Worm (Caenorhabditis elegans): ENCODE data around the gene sdz-23.

DNA sequence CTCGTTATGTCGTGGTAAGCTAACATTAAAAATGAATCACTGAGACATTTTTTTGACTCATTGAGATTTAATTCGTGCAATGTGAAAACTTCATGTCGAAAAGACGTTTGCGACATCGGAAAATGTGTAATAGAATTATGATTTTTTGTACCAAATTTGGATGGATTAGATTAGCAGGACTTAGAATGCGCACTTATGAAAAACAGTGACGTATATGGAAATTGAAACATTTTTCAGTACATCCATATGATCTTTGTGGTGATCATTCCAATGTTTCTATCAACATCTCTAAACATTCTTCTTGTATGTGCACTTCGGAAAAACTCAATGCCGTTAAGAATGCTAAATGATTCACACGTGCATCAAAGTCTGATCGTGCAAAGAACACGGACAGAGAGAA is 45.1 kb downstream of the sdz-23 start:
- TF ChIP-seq nhr-77 (tag; optimal IDR thresholded peaks at IDR 0.05), result no peak
- no peak for TF ChIP-seq nhr-85 (tag)
- TF ChIP-seq mdl-1 (tag; optimal IDR thresholded peaks at IDR 0.05), result no peak
- TF ChIP-seq snpc-4 (tag; optimal IDR thresholded peaks at IDR 0.05), result no peak
- TF ChIP-seq lsy-2 (tag; optimal IDR thresholded peaks at IDR 0.05), result no peak
- TF ChIP-seq nhr-237 (tag; optimal IDR thresholded peaks at IDR 0.05), result no peak
- no peak for TF ChIP-seq ama-1 (optimal IDR thresholded peaks at IDR 0.05)
- TF ChIP-seq skn-1 (tag; optimal IDR thresholded peaks at IDR 0.05), result no peak
- no peak for TF ChIP-seq C34B4.2 (tag; optimal IDR thresholded peaks at IDR 0.05)
- TF ChIP-seq fkh-8 (tag; optimal IDR thresholded peaks at IDR 0.05), result no peak
- TF ChIP-seq ets-5 (GFP tag; IDR thresholded peaks at IDR 0.05), result no peak
- no peak for TF ChIP-seq rnt-1 (tag; optimal IDR thresholded peaks at IDR 0.05)
- TF ChIP-seq tbx-2 (tag; optimal IDR thresholded peaks at IDR 0.05), result no peak
- no peak for TF ChIP-seq alr-1 (tag; optimal IDR thresholded peaks at IDR 0.05; ENCODE audit: borderline replicate concordance)

Data from whole organism, L1 larva.